Fruit fly (Drosophila melanogaster) Kc167 (cell line): Measurements from ENCODE around the gene Wdr59.

Source experiments
- Sin3A ChIP-seq: fragments of >200 bp; optimal IDR thresholded peaks from 2 replicates; lab custom pipeline; 2018; ENCODE audit warnings: missing external identifiers
- h ChIP-seq: fragments of >200 bp; optimal IDR thresholded peaks from 3 replicates; lab custom pipeline; 2018; ENCODE audit warnings: missing external identifiers
- insv ChIP-seq: fragments of >200 bp; optimal IDR thresholded peaks from 3 replicates; lab custom pipeline; 2018; ENCODE audit warnings: missing external identifiers
- psq ChIP-seq: fragments of >200 bp; optimal IDR thresholded peaks from 2 replicates; lab custom pipeline; 2017; ENCODE audit warnings: missing external identifiers
- ttk ChIP-seq: sonication (Bioruptor generic); optimal IDR thresholded peaks from 2 replicates; lab custom pipeline; 2017; ENCODE audit warnings: missing external identifiers

dm6 chr2L:11041785-11042184 lies 49.5 kb upstream of the Wdr59 start:
- no peak for TF ChIP-seq insv (lab: Kevin White, UChicago)
- TF ChIP-seq psq (lab: Kevin White, UChicago), result no peak
- TF ChIP-seq ttk, result no peak
- no peak for TF ChIP-seq h (lab: Kevin White, UChicago)
- TF ChIP-seq Sin3A, result no peak
